Worm (Caenorhabditis elegans) whole organism, late embryonic: ENCODE results near the gene F40G12.4.

Experiments
- C08G9.2 ChIP-seq: sonication (generic microtip); optimal IDR thresholded peaks from 2 replicates; lab custom pipeline; 2016; ENCODE audit warnings: mild to moderate bottlenecking, missing genetic modification characterization, moderate library complexity, missing compliant biosample characterization
- C38D4.7 ChIP-seq: fragments of 200-800 bp; sonication (Bioruptor generic); optimal IDR thresholded peaks from 2 replicates; lab custom pipeline; 2018; ENCODE audit warnings: mild to moderate bottlenecking, missing genetic modification characterization, moderate library complexity, missing compliant biosample characterization
- K09A11.1 ChIP-seq: sonication (generic microtip); optimal IDR thresholded peaks from 2 replicates; lab custom pipeline; 2017; ENCODE audit warnings: antibody characterized with exemption, mild to moderate bottlenecking, missing genetic modification characterization, missing compliant biosample characterization; ENCODE audit not compliant: insufficient read depth
- ceh-14 ChIP-seq: sonication (generic microtip); optimal IDR thresholded peaks from 2 replicates; lab custom pipeline; 2016; ENCODE audit warnings: missing genotype, missing genetic modification characterization, missing compliant biosample characterization
- ceh-30 ChIP-seq: fragments of 150-350 bp; optimal IDR thresholded peaks from 2 replicates; lab custom pipeline; 2014; ENCODE audit warnings: missing biosample characterization, missing genetic modification characterization
- dmd-4 ChIP-seq: sonication (generic microtip); optimal IDR thresholded peaks from 2 replicates; lab custom pipeline; 2016; ENCODE audit warnings: borderline replicate concordance, missing genetic modification characterization, missing compliant biosample characterization
- ets-4 ChIP-seq: sonication (generic microtip); optimal IDR thresholded peaks from 2 replicates; lab custom pipeline; 2016; ENCODE audit warnings: missing genetic modification characterization, missing compliant biosample characterization
- fax-1 ChIP-seq: sonication (generic microtip); optimal IDR thresholded peaks from 2 replicates; lab custom pipeline; 2016; ENCODE audit warnings: missing genotype, missing genetic modification characterization, missing compliant biosample characterization
- fkh-10 ChIP-seq: fragments of 150-350 bp; optimal IDR thresholded peaks from 2 replicates; lab custom pipeline; 2014; ENCODE audit warnings: missing biosample characterization, missing genetic modification reagents, missing genetic modification characterization
- fkh-6 ChIP-seq: sonication (generic microtip); optimal IDR thresholded peaks from 2 replicates; lab custom pipeline; 2016; ENCODE audit warnings: missing genetic modification characterization, missing compliant biosample characterization
- gmeb-2 ChIP-seq: sonication (generic microtip); optimal IDR thresholded peaks from 2 replicates; lab custom pipeline; 2016; ENCODE audit warnings: missing genetic modification characterization, inconsistent platforms, missing compliant biosample characterization
- hlh-13 ChIP-seq: fragments of 200-800 bp; sonication (Bioruptor generic); optimal IDR thresholded peaks from 2 replicates; lab custom pipeline; 2018; ENCODE audit warnings: mild to moderate bottlenecking, missing genetic modification characterization, missing compliant biosample characterization
- hlh-15 ChIP-seq: sonication (generic microtip); optimal IDR thresholded peaks from 2 replicates; lab custom pipeline; 2016; ENCODE audit warnings: missing genetic modification characterization, missing compliant biosample characterization
- hlh-30 ChIP-seq: sonication (generic microtip); optimal IDR thresholded peaks from 2 replicates; lab custom pipeline; 2017; ENCODE audit warnings: antibody characterized with exemption, missing genetic modification characterization, missing compliant biosample characterization; ENCODE audit not compliant: insufficient read depth
- lin-11 ChIP-seq: fragments of 200-800 bp; sonication (Bioruptor generic); optimal IDR thresholded peaks from 2 replicates; lab custom pipeline; 2018; ENCODE audit warnings: mild to moderate bottlenecking, missing genetic modification characterization, missing compliant biosample characterization
- madf-2 ChIP-seq: sonication (generic microtip); optimal IDR thresholded peaks from 2 replicates; lab custom pipeline; 2017; ENCODE audit warnings: missing genetic modification characterization, missing compliant biosample characterization
- mec-3 ChIP-seq: sonication (generic microtip); optimal IDR thresholded peaks from 2 replicates; lab custom pipeline; 2016; ENCODE audit warnings: borderline replicate concordance, missing genetic modification characterization, missing compliant biosample characterization
- nhr-11 ChIP-seq: fragments of 150-350 bp; optimal IDR thresholded peaks from 2 replicates; lab custom pipeline; 2014; ENCODE audit warnings: missing biosample characterization, missing genetic modification characterization
- nhr-232 ChIP-seq: sonication (generic microtip); optimal IDR thresholded peaks from 2 replicates; lab custom pipeline; 2016; ENCODE audit warnings: missing genetic modification characterization, missing compliant biosample characterization
- pag-3 ChIP-seq: sonication (generic microtip); optimal IDR thresholded peaks from 2 replicates; lab custom pipeline; 2016; ENCODE audit warnings: missing compliant biosample characterization, missing genetic modification characterization, borderline replicate concordance
- pat-9 ChIP-seq: fragments of 200-800 bp; sonication (Bioruptor generic); optimal IDR thresholded peaks from 2 replicates; lab custom pipeline; 2018; ENCODE audit warnings: mild to moderate bottlenecking, missing genetic modification characterization, moderate library complexity, missing compliant biosample characterization
- pax-1 ChIP-seq: fragments of 150-350 bp; optimal IDR thresholded peaks from 2 replicates; lab custom pipeline; 2014; ENCODE audit warnings: missing biosample characterization, missing genetic modification characterization
- pha-2 ChIP-seq: sonication (generic microtip); optimal IDR thresholded peaks from 2 replicates; lab custom pipeline; 2017; ENCODE audit warnings: mild to moderate bottlenecking, missing genetic modification characterization, missing compliant biosample characterization
- pros-1 ChIP-seq: fragments of 150-350 bp; optimal IDR thresholded peaks from 2 replicates; lab custom pipeline; 2014; ENCODE audit warnings: missing biosample characterization, missing genetic modification reagents, missing genetic modification characterization
- rnt-1 ChIP-seq: sonication (generic microtip); optimal IDR thresholded peaks from 2 replicates; lab custom pipeline; 2016; ENCODE audit warnings: missing genetic modification characterization, missing compliant biosample characterization
- syd-9 ChIP-seq: sonication (generic microtip); optimal IDR thresholded peaks from 2 replicates; lab custom pipeline; 2016; ENCODE audit warnings: mild to moderate bottlenecking, missing genetic modification characterization, moderate library complexity, missing compliant biosample characterization
- tbx-2 ChIP-seq: sonication (generic microtip); optimal IDR thresholded peaks from 2 replicates; lab custom pipeline; 2016; ENCODE audit warnings: missing genetic modification characterization, missing compliant biosample characterization
- ttx-3 ChIP-seq: sonication (generic microtip); optimal IDR thresholded peaks from 2 replicates; lab custom pipeline; 2016; ENCODE audit warnings: missing genetic modification reagents, missing genetic modification characterization, missing compliant biosample characterization
- unc-3 ChIP-seq, 2 experiments: fragments of 200-800 bp in 1 of 2; sonication (Bioruptor generic) in 1 of 2; sonication (generic microtip) in 1 of 2; conservative IDR thresholded peaks in 1 of 2; optimal IDR thresholded peaks in 1 of 2; 2 replicates each; pipeline versions ENCODE4 v1.3.6 to Lab custom; 2016 to 2022; ENCODE audit warnings: missing compliant biosample characterization in 2 of 2, missing genetic modification characterization in 2 of 2, missing genetic modification reagents in 1 of 2
- unc-42 ChIP-seq: sonication (generic microtip); optimal IDR thresholded peaks from 2 replicates; lab custom pipeline; 2016; ENCODE audit warnings: missing genotype, missing genetic modification characterization, missing compliant biosample characterization
- unc-55 ChIP-seq: sonication (generic microtip); optimal IDR thresholded peaks from 2 replicates; lab custom pipeline; 2017; ENCODE audit warnings: missing biosample characterization, missing genetic modification reagents, missing genetic modification characterization
- zip-5 ChIP-seq: sonication (generic microtip); optimal IDR thresholded peaks from 2 replicates; lab custom pipeline; 2016; ENCODE audit warnings: missing genetic modification characterization, missing compliant biosample characterization

The F40G12.4 gene

DNA sequence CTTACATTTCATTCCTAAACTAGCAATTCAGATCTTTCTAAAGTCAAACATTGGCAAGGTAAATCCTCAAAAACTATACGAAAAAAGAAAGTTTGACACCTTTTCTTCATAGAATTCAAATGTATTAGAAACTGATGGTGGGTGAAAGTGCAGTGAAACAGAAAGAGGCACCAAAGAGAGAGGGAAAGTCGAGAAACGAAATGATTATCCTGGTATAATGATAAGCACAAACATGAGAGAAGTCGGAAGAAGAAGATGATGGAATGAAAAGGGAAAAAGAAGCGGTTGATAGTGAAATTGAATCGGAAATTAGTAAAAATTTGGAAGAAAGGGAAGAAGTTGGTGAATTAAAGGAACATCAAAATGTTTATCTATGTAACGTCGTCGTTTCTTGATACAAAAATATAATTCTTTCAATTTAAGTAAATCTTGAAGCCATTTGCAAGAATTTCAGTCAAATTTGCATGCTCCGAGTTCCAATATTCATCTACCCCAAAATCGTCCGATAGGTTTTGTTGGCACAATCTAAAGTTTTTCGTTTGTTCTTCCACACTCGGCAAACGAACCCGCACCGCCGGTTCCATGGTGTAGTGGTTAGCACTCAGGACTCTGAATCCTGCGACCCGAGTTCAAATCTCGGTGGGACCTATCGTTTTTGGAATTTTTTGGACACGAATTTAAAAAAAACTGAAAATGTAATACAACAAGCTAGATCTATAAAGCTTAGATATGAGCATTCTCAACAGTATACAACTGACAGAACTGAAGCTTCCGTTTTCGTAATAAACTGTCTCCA lies 37.5 kb downstream of the F40G12.4 start:
- TF ChIP-seq syd-9 (tag; lab: Kevin White, UChicago): no peak
- no peak for TF ChIP-seq pros-1
- no peak for TF ChIP-seq dmd-4 (tag; lab: Kevin White, UChicago)
- no peak for TF ChIP-seq unc-3 (GFP tag; conservative IDR thresholded peaks at IDR 0.05; lab: Robert Waterston, UW)
- TF ChIP-seq unc-3 (tag; optimal IDR thresholded peaks at IDR 0.05; lab: Kevin White, UChicago): no peak
- TF ChIP-seq ttx-3 (tag; lab: Kevin White, UChicago): no peak
- TF ChIP-seq rnt-1: no peak
- no peak for TF ChIP-seq ceh-14 (tag; lab: Kevin White, UChicago)
- no peak for TF ChIP-seq pax-1 (tag; lab: Kevin White, UChicago)
- TF ChIP-seq C08G9.2 (tag; lab: Kevin White, UChicago): no peak
- TF ChIP-seq ets-4 (tag; lab: Kevin White, UChicago): no peak
- no peak for TF ChIP-seq pat-9
- TF ChIP-seq K09A11.1: no peak
- no peak for TF ChIP-seq fax-1 (tag; lab: Kevin White, UChicago)
- TF ChIP-seq tbx-2 (tag; lab: Kevin White, UChicago): no peak
- TF ChIP-seq gmeb-2 (tag; lab: Kevin White, UChicago): no peak
- TF ChIP-seq ceh-30 (tag; lab: Kevin White, UChicago): no peak

DNA sequence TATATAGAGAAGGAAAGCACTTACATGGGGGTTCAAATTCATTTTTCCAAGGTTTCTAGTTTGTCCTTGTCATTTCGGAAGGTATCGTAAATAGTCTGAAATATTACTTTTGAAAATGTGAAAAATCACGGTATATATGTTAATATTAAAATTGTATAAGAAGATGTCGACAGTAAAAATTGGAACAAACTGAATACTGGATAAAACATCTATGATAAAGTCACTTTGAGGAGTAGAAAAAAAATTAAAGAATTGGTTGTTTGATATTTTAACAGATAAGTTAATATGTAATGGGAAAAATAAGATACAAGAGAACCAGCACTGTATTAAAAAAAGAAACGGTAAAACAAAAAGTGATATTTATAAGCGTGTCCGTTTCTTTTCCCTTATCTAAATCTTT lies 42.1 kb downstream of the F40G12.4 start, which contains the start of gene nep-21:
Gene nep-21 (minus strand): TSS at position 101 of the 400 bp plus-strand sequence.
- no peak for TF ChIP-seq pros-1
- TF ChIP-seq, all 69 proteins: peak for 0

DNA sequence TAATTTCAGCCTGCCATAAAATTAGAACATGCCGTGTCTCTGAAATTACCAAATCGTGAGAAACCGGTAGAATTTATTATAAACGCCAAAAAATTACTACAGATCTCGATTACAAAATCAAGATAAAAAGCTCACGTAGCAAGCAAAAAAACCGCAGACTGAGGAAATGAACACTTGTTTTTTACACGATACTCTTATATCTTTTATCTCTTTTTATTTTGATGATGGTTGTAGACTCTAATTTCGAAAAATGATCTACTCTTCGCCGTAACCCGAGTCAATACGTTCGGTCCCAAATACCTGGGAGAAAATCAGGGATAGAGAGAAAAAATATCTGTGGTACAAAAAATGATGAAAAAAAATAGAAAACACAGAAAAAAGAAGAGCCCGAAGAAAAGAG lies 45.4 kb downstream of the F40G12.4 start:
- no peak for TF ChIP-seq hlh-30
- no peak for TF ChIP-seq tbx-2 (tag; lab: Kevin White, UChicago)
- TF ChIP-seq nhr-232: no peak
- no peak for TF ChIP-seq zip-5 (tag; lab: Kevin White, UChicago)
- no peak for TF ChIP-seq pag-3 (tag; lab: Kevin White, UChicago)
- TF ChIP-seq unc-55 (GFP tag; lab: Kevin White, UChicago): no peak
- TF ChIP-seq madf-2: no peak
- TF ChIP-seq fkh-10: no peak
- no peak for TF ChIP-seq gmeb-2 (tag; lab: Kevin White, UChicago)
- no peak for TF ChIP-seq hlh-15 (tag; lab: Kevin White, UChicago)
- TF ChIP-seq lin-11 (tag; lab: Kevin White, UChicago): no peak
- no peak for TF ChIP-seq pax-1 (tag; lab: Kevin White, UChicago)
- TF ChIP-seq mec-3: no peak
- no peak for TF ChIP-seq pat-9
- TF ChIP-seq hlh-13 (GFP tag; lab: Kevin White, UChicago): no peak
- no peak for TF ChIP-seq pha-2
- TF ChIP-seq unc-42: no peak
- TF ChIP-seq nhr-11 (tag; lab: Kevin White, UChicago): no peak
- no peak for TF ChIP-seq C38D4.7 (GFP tag; lab: Kevin White, UChicago)
- no peak for TF ChIP-seq fkh-6 (tag; lab: Kevin White, UChicago)
